Worm (Caenorhabditis elegans): ENCODE data around the gene dars-1.

Gene dars-1

DNA sequence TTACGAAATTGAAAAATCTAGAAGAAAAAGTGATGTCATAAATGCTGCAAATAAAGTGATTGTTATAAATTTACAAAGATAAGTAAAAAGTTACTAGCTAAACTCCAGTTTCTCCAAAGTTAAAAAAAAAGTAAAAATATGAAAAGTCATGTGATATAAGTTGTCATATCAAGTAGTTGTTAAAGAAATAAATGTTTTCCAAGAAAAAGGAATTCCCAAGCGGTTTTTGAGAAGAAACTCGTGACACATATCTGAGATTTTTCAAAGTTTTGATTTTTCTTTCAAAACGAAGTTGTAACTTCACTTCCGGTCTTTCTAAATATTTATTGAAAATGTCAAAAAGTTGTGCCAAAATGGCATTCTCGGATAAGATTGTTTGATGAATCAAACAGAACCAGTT is 10.1 kb upstream of the dars-1 start:
- TF ChIP-seq C34F6.9 (tag; optimal IDR thresholded peaks at IDR 0.05) (peak; percentile 20), nhr-6 (tag; optimal IDR thresholded peaks at IDR 0.05) (no peak), sma-3 (GFP tag; optimal IDR thresholded peaks at IDR 0.05) (no peak), lsy-2 (tag; optimal IDR thresholded peaks at IDR 0.05) (peak in 1 of 2 experiments; percentile 23), mdl-1 (tag; optimal IDR thresholded peaks at IDR 0.05) (no peak), ZK546.5 (tag; optimal IDR thresholded peaks at IDR 0.05) (no peak), gmeb-1 (tag; optimal IDR thresholded peaks at IDR 0.05) (no peak), peb-1 (tag; optimal IDR thresholded peaks at IDR 0.05) (no peak), nhr-11 (tag; optimal IDR thresholded peaks at IDR 0.05) (no peak)

DNA sequence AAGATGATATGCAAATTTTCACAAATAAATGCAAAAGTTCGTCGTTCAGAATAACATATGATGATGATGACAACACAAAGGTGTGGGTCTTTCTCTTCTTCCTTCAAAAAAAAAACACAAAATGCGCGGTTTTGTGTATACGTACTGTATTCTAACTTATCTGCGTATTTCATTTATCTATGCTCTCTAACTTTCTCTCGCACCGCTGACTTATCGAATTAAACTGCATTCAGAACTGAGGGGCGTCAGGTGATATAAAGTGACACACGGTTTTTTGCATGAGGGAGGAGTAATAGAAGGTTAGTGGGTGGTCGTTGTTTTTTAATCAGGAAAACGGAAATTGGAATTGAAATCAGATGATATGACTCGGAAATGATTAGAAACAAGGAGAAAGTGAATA is 9.3 kb upstream of the dars-1 start, which contains the start of gene sod-4:
TSS of gene sod-4 (minus strand) at position 109 of the 400 bp plus-strand sequence.
- TF ChIP-seq R02D3.7 (tag; optimal IDR thresholded peaks at IDR 0.05), result no peak
- peak; percentile 57 for TF ChIP-seq gmeb-1 (tag; optimal IDR thresholded peaks at IDR 0.05)
- peak; percentile 60 for TF ChIP-seq nhr-129 (tag; optimal IDR thresholded peaks at IDR 0.05)
- no peak for TF ChIP-seq sem-4 (tag; optimal IDR thresholded peaks at IDR 0.05)
- TF ChIP-seq nhr-6 (tag; optimal IDR thresholded peaks at IDR 0.05), result no peak
- no peak for TF ChIP-seq nhr-21 (tag; optimal IDR thresholded peaks at IDR 0.05)
- TF ChIP-seq sma-3 (GFP tag; optimal IDR thresholded peaks at IDR 0.05), result peak; percentile 47
- TF ChIP-seq nhr-25 (tag; optimal IDR thresholded peaks at IDR 0.05), result peak; percentile 50
- no peak for TF ChIP-seq elt-3 (tag; optimal IDR thresholded peaks at IDR 0.05)
- no peak for TF ChIP-seq lsy-2 (tag; optimal IDR thresholded peaks at IDR 0.05)

DNA sequence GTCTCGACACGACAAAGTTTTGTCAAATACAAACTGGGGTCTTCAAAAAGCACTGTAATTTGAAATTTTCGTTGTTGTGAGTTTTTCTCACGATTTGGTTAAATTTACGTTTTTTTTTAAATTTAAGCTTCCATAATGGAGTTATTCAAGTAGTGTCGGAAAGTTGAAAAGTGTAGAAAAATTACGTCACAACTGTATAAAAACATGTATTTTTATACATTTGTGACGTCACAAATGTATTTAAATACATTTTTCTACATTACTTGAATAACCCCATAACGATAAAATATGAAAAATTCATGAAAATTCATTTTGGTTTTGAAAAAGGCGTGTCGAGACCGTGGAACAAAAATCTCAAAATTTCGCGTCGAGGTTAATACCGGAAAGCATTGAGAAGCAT is 6.4 kb upstream of the dars-1 start:
- TF ChIP-seq nhr-21 (tag; optimal IDR thresholded peaks at IDR 0.05), result no peak

DNA sequence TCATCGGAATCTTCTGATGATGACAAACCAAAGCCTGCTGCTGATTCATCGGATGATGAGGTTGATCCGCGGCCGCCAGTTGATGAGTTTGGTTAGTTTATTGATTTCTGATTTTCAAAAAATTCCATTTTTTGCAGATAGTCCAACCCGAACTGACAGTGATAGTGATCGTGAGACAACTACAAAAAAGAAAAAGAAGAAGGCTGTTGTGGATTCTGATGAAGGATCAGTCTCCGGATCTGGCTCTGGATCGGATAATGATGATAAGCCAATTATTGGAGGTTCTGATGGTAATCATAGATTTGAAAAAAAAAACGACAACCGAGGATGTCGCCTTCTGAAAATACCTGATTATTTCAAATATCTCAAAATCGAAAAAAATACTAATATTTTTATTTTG is 5.1 kb upstream of the dars-1 start:
- no peak for TF ChIP-seq nhr-12 (tag; optimal IDR thresholded peaks at IDR 0.05)
- no peak for TF ChIP-seq ZK546.5 (tag; optimal IDR thresholded peaks at IDR 0.05)
- TF ChIP-seq egl-27 (tag; optimal IDR thresholded peaks at IDR 0.05), result no peak
- TF ChIP-seq ztf-1 (GFP tag; conservative IDR thresholded peaks at IDR 0.05), result no peak
- TF ChIP-seq mdl-1 (tag; optimal IDR thresholded peaks at IDR 0.05), result no peak
- no peak for TF ChIP-seq fos-1 (tag; optimal IDR thresholded peaks at IDR 0.05)
- TF ChIP-seq lin-13 (GFP tag; optimal IDR thresholded peaks at IDR 0.05), result no peak
- TF ChIP-seq skn-1 (tag; optimal IDR thresholded peaks at IDR 0.05), result no peak
- TF ChIP-seq lin-39 (tag; optimal IDR thresholded peaks at IDR 0.05), result no peak
- no peak for TF ChIP-seq nhr-21 (tag; optimal IDR thresholded peaks at IDR 0.05)
- no peak for TF ChIP-seq lin-11 (tag; optimal IDR thresholded peaks at IDR 0.05)
- TF ChIP-seq ztf-4 (tag; optimal IDR thresholded peaks at IDR 0.05), result no peak
- no peak for TF ChIP-seq aly-2 (tag; optimal IDR thresholded peaks at IDR 0.05)
- no peak for TF ChIP-seq nhr-25 (tag; optimal IDR thresholded peaks at IDR 0.05)
- no peak for TF ChIP-seq ceh-82 (tag; optimal IDR thresholded peaks at IDR 0.05)
- TF ChIP-seq nhr-77 (tag; optimal IDR thresholded peaks at IDR 0.05), result no peak
- TF ChIP-seq nhr-23 (tag; optimal IDR thresholded peaks at IDR 0.05), result no peak

DNA sequence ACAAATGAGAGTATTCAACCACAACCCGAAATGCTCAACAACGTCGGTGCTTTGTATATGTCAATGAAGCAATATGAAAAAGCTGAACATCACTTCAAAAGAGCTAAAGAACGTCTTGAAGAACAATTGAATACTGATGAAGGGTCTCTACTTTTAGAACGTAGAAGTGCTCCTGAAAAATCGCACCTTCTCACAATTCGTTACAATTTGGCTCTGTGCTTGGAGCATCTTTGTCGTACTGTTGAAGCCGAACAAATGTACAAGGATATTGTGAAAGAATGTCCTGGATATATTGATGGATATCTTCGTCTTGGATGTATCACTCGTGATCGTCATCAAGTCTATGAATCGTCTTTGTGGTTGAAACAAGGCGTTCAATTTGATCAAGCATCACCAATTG is 3.2 kb upstream of the dars-1 start:
- TF ChIP-seq mdl-1 (tag; optimal IDR thresholded peaks at IDR 0.05) (no peak), ceh-82 (tag; optimal IDR thresholded peaks at IDR 0.05) (no peak), nhr-237 (tag; optimal IDR thresholded peaks at IDR 0.05) (no peak), nhr-12 (tag; optimal IDR thresholded peaks at IDR 0.05) (no peak), dmd-4 (tag; optimal IDR thresholded peaks at IDR 0.05) (no peak), aly-2 (tag; optimal IDR thresholded peaks at IDR 0.05) (no peak), Y55F3AM.14 (GFP tag; optimal IDR thresholded peaks at IDR 0.05) (no peak), crh-2 (tag; optimal IDR thresholded peaks at IDR 0.05) (no peak), snpc-4 (tag; optimal IDR thresholded peaks at IDR 0.05) (no peak), ztf-1 (GFP tag; conservative IDR thresholded peaks at IDR 0.05) (no peak), egl-27 (tag; optimal IDR thresholded peaks at IDR 0.05) (no peak), alr-1 (tag; optimal IDR thresholded peaks at IDR 0.05) (no peak), unc-62 (GFP tag; optimal IDR thresholded peaks at IDR 0.05) (no peak), skn-1 (tag; optimal IDR thresholded peaks at IDR 0.05) (no peak), nhr-129 (tag; optimal IDR thresholded peaks at IDR 0.05) (no peak)
